Fruit fly (Drosophila melanogaster) whole organism, pupa: ENCODE results near the gene CG12607.

Source experiments
- CG10348 ChIP-seq: fragments of 200-800 bp; sonication (Bioruptor generic); IDR thresholded peaks from 2 replicates; pipeline ENCODE4 v1.3.6; 2022; ENCODE audit warnings: missing biosample characterization, missing genetic modification characterization
- CG17806 ChIP-seq: fragments of 200-800 bp; sonication (Bioruptor generic); optimal IDR thresholded peaks from 2 replicates; lab custom pipeline; 2018; ENCODE audit warnings: missing biosample characterization, mild to moderate bottlenecking, missing genetic modification characterization, moderate library complexity
- CG34367 ChIP-seq: fragments of 200-800 bp; sonication (Bioruptor generic); optimal IDR thresholded peaks from 2 replicates; lab custom pipeline; 2018; ENCODE audit warnings: missing biosample characterization, mild to moderate bottlenecking, missing genetic modification characterization
- CG4496 ChIP-seq: fragments of 200-800 bp; sonication (Bioruptor generic); IDR thresholded peaks from 3 replicates; pipeline ENCODE4 v1.3.6; 2022; ENCODE audit warnings: missing biosample characterization, missing genetic modification characterization
- EcR ChIP-seq: fragments of 200-800 bp; sonication (Bioruptor generic); optimal IDR thresholded peaks from 3 replicates; lab custom pipeline; 2019; ENCODE audit warnings: missing biosample characterization, missing genetic modification characterization, mild to moderate bottlenecking, moderate library complexity, missing genetic modification reagents
- Ets98B ChIP-seq: fragments of 200-800 bp; sonication (Bioruptor generic); IDR thresholded peaks from 2 replicates; pipeline ENCODE4 v1.3.6; 2022; ENCODE audit warnings: missing biosample characterization, missing genetic modification characterization
- gl ChIP-seq: fragments of 200-800 bp; sonication (Bioruptor generic); optimal IDR thresholded peaks from 2 replicates; lab custom pipeline; 2018; ENCODE audit warnings: missing biosample characterization, mild to moderate bottlenecking, missing genetic modification characterization

DNA sequence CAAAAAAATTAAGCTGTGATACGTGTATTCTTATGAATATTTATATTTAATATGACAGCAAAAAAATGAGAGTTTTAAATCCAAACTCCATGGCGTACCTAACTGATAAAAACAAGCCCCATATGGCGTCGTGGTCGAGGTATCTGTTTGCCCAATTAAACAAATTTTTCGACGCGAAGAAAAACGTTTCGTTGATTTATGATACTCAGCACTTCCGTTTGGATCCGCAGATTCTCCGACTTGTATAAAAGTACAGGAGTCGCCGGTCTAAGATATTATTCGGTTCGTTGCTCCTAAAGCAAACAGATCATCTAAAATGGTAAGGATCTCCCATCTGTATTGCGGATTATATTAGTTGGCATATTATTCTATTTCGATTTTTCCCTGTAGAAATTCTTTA, 25.1 kb downstream of the CG12607 start, which contains the start of gene CG32248:
- no peak for TF ChIP-seq Ets98B (GFP tag; lab: Robert Waterston, UW)
- no peak for TF ChIP-seq CG10348 (GFP tag; lab: Robert Waterston, UW)
- no peak for TF ChIP-seq CG4496 (GFP tag; lab: Robert Waterston, UW)
- no peak for TF ChIP-seq CG17806 (tag; lab: Kevin White, UChicago)
- no peak for TF ChIP-seq gl (tag; lab: Kevin White, UChicago)
- no peak for TF ChIP-seq CG34367 (tag; lab: Kevin White, UChicago)
- TF ChIP-seq EcR (GFP tag; lab: Kevin White, UChicago): no peak
